In the genomic region with DNA sequence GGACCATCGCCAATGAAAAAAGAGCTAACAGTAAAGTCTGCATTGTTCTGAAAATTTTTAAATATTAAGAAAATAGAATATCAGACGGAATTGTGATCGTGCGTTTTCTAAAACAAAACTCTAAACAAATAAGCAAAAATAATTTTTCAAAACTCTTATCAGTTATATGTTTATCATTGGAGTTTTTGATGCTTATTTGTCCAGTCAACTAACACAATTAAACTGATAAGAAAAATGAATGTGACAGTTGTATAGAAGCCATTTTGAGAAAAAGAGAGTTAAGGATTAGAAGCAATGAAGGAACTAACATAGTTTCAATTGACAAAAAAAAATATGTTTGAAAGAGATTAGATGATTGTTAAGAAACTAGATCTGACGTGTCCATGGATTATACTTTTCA, we compare ENCODE assay signal across 2 worm cellular contexts.
TF ChIP-seq lines count a peak whose summit lies in the region.

Gene ttr-44, minus strand, starts transcription at position 47 of the 400 bp plus-strand sequence.

TF ChIP-seq in whole organism, L3 larva, 47 proteins besides CTCF, POLR2A, EP300 and RAD21 (continued from another document):
- TF ChIP-seq R02D3.7 (tag; optimal IDR thresholded peaks at IDR 0.05; lab: Kevin White, UChicago), result no peak
- TF ChIP-seq skn-1 (tag; optimal IDR thresholded peaks at IDR 0.05; lab: Kevin White, UChicago), result no peak
- no peak for TF ChIP-seq eor-1 (tag; optimal IDR thresholded peaks at IDR 0.05; lab: Kevin White, UChicago)
- TF ChIP-seq elt-1 (tag; optimal IDR thresholded peaks at IDR 0.05; lab: Kevin White, UChicago), result no peak
- no peak for TF ChIP-seq mml-1 (tag; optimal IDR thresholded peaks at IDR 0.05; lab: Kevin White, UChicago)
- no peak for TF ChIP-seq nhr-28 (tag; optimal IDR thresholded peaks at IDR 0.05; lab: Kevin White, UChicago)
- TF ChIP-seq sea-2 (GFP tag; optimal IDR thresholded peaks at IDR 0.05; lab: Kevin White, UChicago), result no peak
- TF ChIP-seq nhr-12 (tag; optimal IDR thresholded peaks at IDR 0.05; lab: Kevin White, UChicago), result no peak

TF ChIP-seq in whole organism, L4 larva, 104 proteins besides CTCF, POLR2A, EP300 and RAD21 (continued from another document):
- TF ChIP-seq lin-38 (GFP tag; IDR thresholded peaks at IDR 0.05; lab: Robert Waterston, UW) (no peak), aly-2 (tag; optimal IDR thresholded peaks at IDR 0.05; lab: Kevin White, UChicago) (no peak), aha-1 (tag; lab: Kevin White, UChicago) (no peak), zip-2 (tag; optimal IDR thresholded peaks at IDR 0.05; lab: Kevin White, UChicago) (peak; percentile 29), unc-130 (GFP tag; optimal IDR thresholded peaks at IDR 0.05; lab: Kevin White, UChicago) (no peak), vab-7 (GFP tag; IDR thresholded peaks at IDR 0.05; lab: Robert Waterston, UW) (no peak), nhr-11 (tag; optimal IDR thresholded peaks at IDR 0.05; lab: Kevin White, UChicago) (no peak), T20F7.1 (GFP tag; optimal IDR thresholded peaks at IDR 0.05; lab: Kevin White, UChicago) (peak; percentile 16), unc-39 (tag; optimal IDR thresholded peaks at IDR 0.05; lab: Kevin White, UChicago) (no peak), hif-1 (tag; optimal IDR thresholded peaks at IDR 0.05; lab: Kevin White, UChicago) (peak in 1 of 2 experiments; percentile 44), lir-3 (tag; optimal IDR thresholded peaks at IDR 0.05; lab: Kevin White, UChicago) (no peak), lim-7 (GFP tag; IDR thresholded peaks at IDR 0.05; lab: Robert Waterston, UW) (no peak), pha-4 (GFP tag; IDR thresholded peaks at IDR 0.05; lab: Robert Waterston, UW) (no peak), pha-4 (tag; optimal IDR thresholded peaks at IDR 0.05; lab: Kevin White, UChicago) (no peak), sdz-12 (GFP tag; optimal IDR thresholded peaks at IDR 0.05; lab: Kevin White, UChicago) (no peak), php-3 (GFP tag; IDR thresholded peaks at IDR 0.05; lab: Robert Waterston, UW) (0 out of 2 replicates have a peak, but pooled peaks have one; percentile 40), nhr-6 (tag; optimal IDR thresholded peaks at IDR 0.05; lab: Kevin White, UChicago) (peak; percentile 23)
